Fruit fly (Drosophila melanogaster) whole organism, embryonic: ENCODE results near the gene fend.

Experiments used
- B-H2 ChIP-seq: fragments of 200-800 bp; sonication (Bioruptor generic); optimal IDR thresholded peaks from 2 replicates; lab custom pipeline; 2018; ENCODE audit warnings: missing biosample characterization, mild to moderate bottlenecking, missing genetic modification characterization
- Bteb2 ChIP-seq: fragments of 200-800 bp; sonication (Bioruptor generic); optimal IDR thresholded peaks from 2 replicates; lab custom pipeline; 2016; ENCODE audit warnings: missing biosample characterization, missing genetic modification characterization
- CG10209 ChIP-seq: fragments of 200-800 bp; sonication (Bioruptor generic); optimal IDR thresholded peaks from 3 replicates; lab custom pipeline; 2017; ENCODE audit warnings: missing biosample characterization, mild to moderate bottlenecking, missing genetic modification characterization, missing genetic modification reagents
- CG1024 ChIP-seq: fragments of 200-800 bp; sonication (Bioruptor generic); IDR thresholded peaks from 2 replicates; pipeline ENCODE4 v1.3.6; 2022; ENCODE audit warnings: missing biosample characterization, missing genetic modification characterization
- CG11247 ChIP-seq: fragments of 200-800 bp; sonication (Bioruptor generic); IDR thresholded peaks from 2 replicates; pipeline ENCODE4 v1.3.6; 2022; ENCODE audit warnings: missing biosample characterization, missing genetic modification characterization
- CG12219 ChIP-seq: fragments of 200-800 bp; sonication (Bioruptor generic); optimal IDR thresholded peaks from 3 replicates; lab custom pipeline; 2018; ENCODE audit warnings: missing biosample characterization, mild to moderate bottlenecking, missing genetic modification characterization
- CG13287 ChIP-seq: fragments of 200-800 bp; sonication (Bioruptor generic); IDR thresholded peaks from 2 replicates; pipeline ENCODE4 v1.3.6; 2022; ENCODE audit warnings: missing biosample characterization, missing genetic modification characterization; ENCODE audit not compliant: partially characterized antibody
- CG14667 ChIP-seq: fragments of 200-800 bp; sonication (Bioruptor generic); IDR thresholded peaks from 2 replicates; pipeline ENCODE4 v1.3.6; 2022; ENCODE audit warnings: missing biosample characterization, missing genetic modification characterization
- CG17361 ChIP-seq: fragments of 200-800 bp; sonication (Bioruptor generic); IDR thresholded peaks from 3 replicates; pipeline ENCODE4 v1.3.6; 2022; ENCODE audit warnings: missing biosample characterization, missing genetic modification characterization
- CG17568 ChIP-seq: fragments of 200-800 bp; sonication (Bioruptor generic); optimal IDR thresholded peaks from 2 replicates; lab custom pipeline; 2018; ENCODE audit warnings: missing biosample characterization, mild to moderate bottlenecking, missing genetic modification characterization, moderate library complexity
- CG2116 ChIP-seq: fragments of 200-800 bp; sonication (Bioruptor generic); optimal IDR thresholded peaks from 3 replicates; lab custom pipeline; 2018; ENCODE audit warnings: missing biosample characterization, mild to moderate bottlenecking, missing genetic modification characterization
- CG2875 ChIP-seq: fragments of 200-800 bp; sonication (Bioruptor generic); optimal IDR thresholded peaks from 2 replicates; lab custom pipeline; 2017; ENCODE audit warnings: missing biosample characterization, mild to moderate bottlenecking, missing genetic modification characterization, missing genetic modification reagents
- CG31441 ChIP-seq: fragments of 200-800 bp; sonication (Bioruptor generic); IDR thresholded peaks from 2 replicates; pipeline ENCODE4 v1.3.6; 2022; ENCODE audit warnings: missing biosample characterization, missing genetic modification characterization
- CG32772 ChIP-seq: fragments of 200-800 bp; sonication (Bioruptor generic); IDR thresholded peaks from 2 replicates; pipeline ENCODE4 v1.3.6; 2022; ENCODE audit warnings: missing biosample characterization, missing genetic modification characterization
- CG5245 ChIP-seq: fragments of 200-800 bp; sonication (Bioruptor generic); optimal IDR thresholded peaks from 3 replicates; lab custom pipeline; 2016; ENCODE audit warnings: missing biosample characterization, missing genetic modification characterization
- CG5953 ChIP-seq: fragments of 200-800 bp; sonication (Bioruptor generic); IDR thresholded peaks from 2 replicates; pipeline ENCODE4 v1.3.6; 2022; ENCODE audit warnings: missing biosample characterization, missing genetic modification characterization
- CG6813 ChIP-seq: fragments of 200-800 bp; sonication (Bioruptor generic); optimal IDR thresholded peaks from 2 replicates; lab custom pipeline; 2017; ENCODE audit warnings: missing biosample characterization, missing genetic modification characterization, mild to moderate bottlenecking, moderate library complexity, missing genetic modification reagents
- CG6854 ChIP-seq: fragments of 200-800 bp; sonication (Bioruptor generic); optimal IDR thresholded peaks from 3 replicates; lab custom pipeline; 2017; ENCODE audit warnings: missing biosample characterization, mild to moderate bottlenecking, missing genetic modification characterization
- CHES-1-like ChIP-seq: fragments of 200-800 bp; sonication (Bioruptor generic); optimal IDR thresholded peaks from 2 replicates; lab custom pipeline; 2016; ENCODE audit warnings: missing biosample characterization, missing genetic modification characterization
- CTCF ChIP-seq: fragments of 200-800 bp; sonication (Bioruptor generic); optimal IDR thresholded peaks from 2 replicates; lab custom pipeline; 2017; ENCODE audit warnings: missing biosample characterization, mild to moderate bottlenecking, missing genetic modification characterization, moderate library complexity
- Drgx ChIP-seq: fragments of 200-800 bp; sonication (Bioruptor generic); IDR thresholded peaks from 2 replicates; pipeline ENCODE4 v1.3.6; 2022; ENCODE audit warnings: missing biosample characterization, missing genetic modification characterization
- Eip74EF ChIP-seq, 2 experiments: fragments of 200-800 bp in 1 of 2; fragments of >200 bp in 1 of 2; sonication (Bioruptor generic) in 1 of 2; optimal IDR thresholded peaks; 2 replicates each; lab custom pipeline; 2017 to 2019; ENCODE audit warnings: missing biosample characterization in 2 of 2, missing genetic modification characterization in 2 of 2, mild to moderate bottlenecking in 1 of 2, moderate library complexity in 1 of 2
- H15 ChIP-seq: fragments of 200-800 bp; sonication (Bioruptor generic); IDR thresholded peaks from 3 replicates; pipeline ENCODE4 v1.3.6; 2022; ENCODE audit warnings: missing biosample characterization, missing genetic modification characterization
- HLH4C ChIP-seq: fragments of 200-800 bp; sonication (Bioruptor generic); IDR thresholded peaks from 3 replicates; pipeline ENCODE4 v1.3.6; 2022; ENCODE audit warnings: missing biosample characterization, missing genetic modification characterization; ENCODE audit not compliant: partially characterized antibody
- HLH54F ChIP-seq: fragments of 200-800 bp; sonication (Bioruptor generic); optimal IDR thresholded peaks from 3 replicates; lab custom pipeline; 2016; ENCODE audit warnings: missing biosample characterization, missing genetic modification characterization
- HLHmδ ChIP-seq: fragments of 200-800 bp; sonication (Bioruptor generic); optimal IDR thresholded peaks from 2 replicates; lab custom pipeline; 2018; ENCODE audit warnings: missing biosample characterization, mild to moderate bottlenecking, missing genetic modification characterization, moderate library complexity
- Meics ChIP-seq: fragments of 200-800 bp; sonication (Bioruptor generic); optimal IDR thresholded peaks from 2 replicates; lab custom pipeline; 2017; ENCODE audit warnings: missing biosample characterization, mild to moderate bottlenecking, missing genetic modification characterization
- NC2α ChIP-seq: fragments of 200-800 bp; sonication (Bioruptor generic); optimal IDR thresholded peaks from 2 replicates; lab custom pipeline; 2016; ENCODE audit warnings: missing biosample characterization, missing genetic modification characterization
- NK7.1 ChIP-seq: fragments of 200-800 bp; sonication (Bioruptor generic); optimal IDR thresholded peaks from 3 replicates; lab custom pipeline; 2016; ENCODE audit warnings: missing biosample characterization, missing genetic modification characterization
- Ravus ChIP-seq: fragments of 200-800 bp; sonication (Bioruptor generic); IDR thresholded peaks from 2 replicates; pipeline ENCODE4 v1.3.6; 2022; ENCODE audit warnings: missing biosample characterization, missing genetic modification characterization
- Rfx ChIP-seq: fragments of 200-800 bp; sonication (Bioruptor generic); IDR thresholded peaks from 2 replicates; pipeline ENCODE4 v1.3.6; 2022; ENCODE audit warnings: missing biosample characterization, missing genetic modification characterization
- Taf1 ChIP-seq: fragments of 200-800 bp; sonication (Bioruptor generic); IDR thresholded peaks from 2 replicates; pipeline ENCODE4 v1.3.6; 2022; ENCODE audit warnings: missing biosample characterization, missing genetic modification characterization
- Usf ChIP-seq: fragments of 200-800 bp; sonication (Bioruptor generic); optimal IDR thresholded peaks from 2 replicates; lab custom pipeline; 2017; ENCODE audit warnings: missing genotype, missing biosample characterization, missing genetic modification characterization
- ase ChIP-seq: fragments of 200-800 bp; sonication (Bioruptor generic); IDR thresholded peaks from 3 replicates; pipeline ENCODE4 v1.3.6; 2022; ENCODE audit warnings: missing biosample characterization, missing genetic modification characterization
- ci ChIP-seq: fragments of 200-800 bp; sonication (Bioruptor generic); IDR thresholded peaks from 3 replicates; pipeline ENCODE4 v1.3.6; 2022; ENCODE audit warnings: missing biosample characterization, missing genetic modification characterization
- crc ChIP-seq: fragments of 200-800 bp; sonication (Bioruptor generic); optimal IDR thresholded peaks from 2 replicates; lab custom pipeline; 2016; ENCODE audit warnings: missing biosample characterization, missing genetic modification characterization
- croc ChIP-seq: fragments of 200-800 bp; sonication (Bioruptor generic); conservative IDR thresholded peaks from 3 replicates; pipeline ENCODE4 v1.3.6; 2022; ENCODE audit warnings: missing biosample characterization, missing genetic modification characterization
- crol ChIP-seq: fragments of 200-800 bp; sonication (Bioruptor generic); IDR thresholded peaks from 2 replicates; pipeline ENCODE4 v1.3.6; 2022; ENCODE audit warnings: missing biosample characterization, missing genetic modification characterization
- dati ChIP-seq: fragments of 200-800 bp; sonication (Bioruptor generic); IDR thresholded peaks from 2 replicates; pipeline ENCODE4 v1.3.6; 2022; ENCODE audit warnings: missing biosample characterization, missing genetic modification characterization
- dmrt11E ChIP-seq: fragments of 200-800 bp; sonication (Bioruptor generic); optimal IDR thresholded peaks from 3 replicates; lab custom pipeline; 2018; ENCODE audit warnings: missing biosample characterization, mild to moderate bottlenecking, missing genetic modification characterization, moderate library complexity
- hbn ChIP-seq: fragments of 200-800 bp; sonication (Bioruptor generic); IDR thresholded peaks from 2 replicates; pipeline ENCODE4 v1.3.6; 2022; ENCODE audit warnings: missing biosample characterization, missing genetic modification characterization; ENCODE audit not compliant: partially characterized antibody
- mld ChIP-seq: fragments of 200-800 bp; sonication (Bioruptor generic); IDR thresholded peaks from 3 replicates; pipeline ENCODE4 v1.3.6; 2022; ENCODE audit warnings: missing biosample characterization, missing genetic modification characterization; ENCODE audit not compliant: partially characterized antibody
- nom ChIP-seq: fragments of 200-800 bp; sonication (Bioruptor generic); optimal IDR thresholded peaks from 2 replicates; lab custom pipeline; 2017; ENCODE audit warnings: missing biosample characterization, missing genetic modification characterization, mild to moderate bottlenecking, moderate library complexity, missing genetic modification reagents
- onecut ChIP-seq: fragments of 200-800 bp; sonication (Bioruptor generic); IDR thresholded peaks from 2 replicates; pipeline ENCODE4 v1.3.6; 2022; ENCODE audit warnings: missing biosample characterization, missing genetic modification characterization
- otp ChIP-seq: fragments of 200-800 bp; sonication (Bioruptor generic); IDR thresholded peaks from 3 replicates; pipeline ENCODE4, ENCODE4 v1.3.6; 2022; ENCODE audit warnings: missing biosample characterization, missing genetic modification characterization
- pan ChIP-seq, 4 experiments: fragments of >200 bp in 3 of 4; fragments of 200-800 bp in 1 of 4; sonication (Bioruptor generic) in 1 of 4; optimal IDR thresholded peaks in 3 of 4; IDR thresholded peaks in 1 of 4; 2 replicates each; pipeline versions ENCODE4 v1.3.6 to Lab custom; 2017 to 2022; ENCODE audit warnings: missing biosample characterization in 2 of 4, missing genetic modification characterization in 2 of 4, mixed read lengths in 1 of 4
- repo ChIP-seq: fragments of 200-800 bp; sonication (Bioruptor generic); optimal IDR thresholded peaks from 2 replicates; lab custom pipeline; 2016; ENCODE audit warnings: missing biosample characterization, missing genetic modification characterization
- sim ChIP-seq: fragments of 200-800 bp; sonication (Bioruptor generic); IDR thresholded peaks from 2 replicates; pipeline ENCODE4 v1.3.6; 2022; ENCODE audit warnings: missing biosample characterization, missing genetic modification characterization
- sima ChIP-seq: fragments of 200-800 bp; sonication (Bioruptor generic); optimal IDR thresholded peaks from 2 replicates; lab custom pipeline; 2016; ENCODE audit warnings: missing biosample characterization, missing genetic modification characterization
- sna ChIP-seq: fragments of 200-800 bp; sonication (Bioruptor generic); IDR thresholded peaks from 2 replicates; pipeline ENCODE4 v1.3.6; 2022; ENCODE audit warnings: missing biosample characterization, missing genetic modification characterization; ENCODE audit not compliant: partially characterized antibody

fend gene

DNA sequence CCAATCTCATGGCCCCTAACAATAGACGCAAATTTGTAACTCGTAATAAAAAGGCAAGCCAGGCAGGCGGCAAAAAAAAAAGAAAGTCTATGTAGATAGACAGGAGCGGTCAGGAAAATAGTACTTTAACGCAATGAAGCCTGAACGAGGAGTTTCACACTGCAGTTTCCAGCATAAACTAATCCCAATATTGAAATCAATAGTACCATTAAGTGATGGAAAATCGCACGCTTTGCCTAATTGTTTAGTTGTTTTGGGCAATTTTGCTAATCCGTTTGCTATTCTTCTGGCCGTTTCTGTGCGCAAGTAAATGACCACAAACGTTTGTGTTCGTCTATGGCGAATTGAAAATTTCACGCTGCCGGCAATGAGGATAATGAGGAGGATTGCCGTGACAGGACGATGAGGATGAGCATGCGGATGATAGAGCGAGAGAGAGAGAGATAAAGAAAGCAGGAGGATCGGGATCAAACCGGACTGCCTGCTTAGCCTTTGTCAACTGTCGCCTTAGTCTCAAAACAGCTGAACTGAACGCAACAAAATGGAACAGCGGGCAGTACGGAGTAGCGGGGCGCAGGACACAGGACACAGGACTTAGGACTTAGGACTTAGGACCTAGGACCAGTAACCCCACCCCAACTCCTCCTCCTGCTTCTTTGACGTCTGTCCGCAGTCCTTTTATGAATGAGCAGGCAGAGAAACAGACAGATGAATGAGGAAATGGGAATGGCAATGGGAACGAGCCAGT lies 7.5 kb downstream of the fend start (continued):
- TF ChIP-seq H15 (no peak), CG17568 (GFP tag; lab: Kevin White, UChicago) (no peak), CG5245 (GFP tag; lab: Kevin White, UChicago) (no peak), CG14667 (GFP tag; lab: Robert Waterston, UW) (no peak), mld (GFP tag; lab: Robert Waterston, UW) (no peak), dmrt11E (tag; lab: Kevin White, UChicago) (no peak), Bteb2 (no peak), CG5953 (GFP tag; lab: Robert Waterston, UW) (no peak), Ravus (no peak), CG12219 (GFP tag; lab: Kevin White, UChicago) (no peak), HLH4C (GFP tag; lab: Robert Waterston, UW) (no peak), crol (GFP tag; lab: Robert Waterston, UW) (no peak), CG2875 (no peak), CG17361 (GFP tag; lab: Robert Waterston, UW) (no peak), Meics (GFP tag; lab: Kevin White, UChicago) (peak; percentile 12), sim (GFP tag; lab: Robert Waterston, UW) (no peak), pan (optimal IDR thresholded peaks at IDR 0.05; lab: Kevin White, UChicago) (no peak), pan (GFP tag; optimal IDR thresholded peaks at IDR 0.05 in 1 of 2, IDR thresholded peaks at IDR 0.05 in 1 of 2) (peak in 1 of 2 experiments; percentile 31), ase (GFP tag; lab: Robert Waterston, UW) (no peak), CG6813 (no peak), CG13287 (GFP tag; lab: Robert Waterston, UW) (no peak), ci (0 out of 3 replicates have a peak, but pooled peaks have one; percentile 13), B-H2 (no peak), CTCF (GFP tag; lab: Kevin White, UChicago) (no peak), Eip74EF (GFP tag; optimal IDR thresholded peaks at IDR 0.05; lab: Kevin White, UChicago) (no peak), HLH54F (no peak), otp (no peak), Rfx (no peak), Drgx (GFP tag; lab: Robert Waterston, UW) (0 out of 2 replicates have a peak, but pooled peaks have one; percentile 12), CG32772 (no peak), croc (GFP tag; lab: Robert Waterston, UW) (no peak), CG6854 (GFP tag; lab: Kevin White, UChicago) (no peak), NK7.1 (no peak), CG1024 (GFP tag; lab: Robert Waterston, UW) (no peak), CG11247 (GFP tag; lab: Robert Waterston, UW) (no peak), HLHmδ (GFP tag; lab: Kevin White, UChicago) (no peak), sima (GFP tag; lab: Kevin White, UChicago) (no peak), hbn (GFP tag; lab: Robert Waterston, UW) (no peak), crc (GFP tag; lab: Kevin White, UChicago) (no peak), dati (GFP tag; lab: Robert Waterston, UW) (no peak), Usf (no peak), onecut (GFP tag; lab: Robert Waterston, UW) (no peak), nom (GFP tag; lab: Kevin White, UChicago) (no peak), repo (GFP tag; lab: Kevin White, UChicago) (no peak), CG2116 (GFP tag; lab: Kevin White, UChicago) (no peak), Taf1 (GFP tag; lab: Robert Waterston, UW) (no peak), NC2α (GFP tag; lab: Kevin White, UChicago) (no peak), CHES-1-like (GFP tag; lab: Kevin White, UChicago) (no peak), CG10209 (GFP tag; lab: Kevin White, UChicago) (no peak), CG31441 (no peak), sna (GFP tag; lab: Robert Waterston, UW) (no peak)
